Fruit fly (Drosophila melanogaster) whole organism, wandering third instar larva: ENCODE measurements around the gene rgn.

ENCODE experiments used
- Abd-B ChIP-seq: fragments of >200 bp; optimal IDR thresholded peaks from 2 replicates; lab custom pipeline; 2017; ENCODE audit warnings: missing biosample characterization, missing genetic modification characterization
- CG32264 ChIP-seq: fragments of 200-800 bp; sonication (Bioruptor generic); optimal IDR thresholded peaks from 2 replicates; lab custom pipeline; 2016; ENCODE audit warnings: missing biosample characterization, missing genetic modification characterization
- CG9705 ChIP-seq: fragments of 200-800 bp; sonication (Bioruptor generic); optimal IDR thresholded peaks from 2 replicates; lab custom pipeline; 2018; ENCODE audit warnings: missing biosample characterization, mild to moderate bottlenecking, missing genetic modification characterization
- CrebA ChIP-seq: fragments of 200-800 bp; sonication (Bioruptor generic); optimal IDR thresholded peaks from 2 replicates; lab custom pipeline; 2016; ENCODE audit warnings: missing biosample characterization, mild to moderate bottlenecking, missing genetic modification characterization, borderline replicate concordance
- Dfd ChIP-seq: fragments of >200 bp; optimal IDR thresholded peaks from 2 replicates; lab custom pipeline; 2017; ENCODE audit warnings: missing biosample characterization, missing genetic modification characterization
- Dif ChIP-seq: fragments of 200-275, 200-300 bp; sonication (Bioruptor generic); optimal IDR thresholded peaks from 2 replicates; lab custom pipeline; 2018; ENCODE audit warnings: missing biosample characterization, missing genetic modification characterization; ENCODE audit not compliant: partially characterized antibody
- GATAd ChIP-seq: sonication (Bioruptor generic); optimal IDR thresholded peaks from 2 replicates; lab custom pipeline; 2016; ENCODE audit warnings: missing biosample characterization, missing genetic modification characterization
- HLH106 ChIP-seq: fragments of 200-800 bp; optimal IDR thresholded peaks from 3 replicates; lab custom pipeline; 2019; ENCODE audit warnings: missing biosample characterization, mild to moderate bottlenecking, missing genetic modification characterization, moderate library complexity
- Hnf4 ChIP-seq: fragments of 200-800 bp; sonication (Bioruptor generic); optimal IDR thresholded peaks from 2 replicates; lab custom pipeline; 2016; ENCODE audit warnings: missing biosample characterization, mild to moderate bottlenecking, missing genetic modification characterization
- Hr78 ChIP-seq: fragments of >200 bp; optimal IDR thresholded peaks from 2 replicates; lab custom pipeline; 2017; ENCODE audit warnings: missing biosample characterization, missing genetic modification characterization
- Hr83 ChIP-seq: fragments of 200-300 bp; sonication (Bioruptor generic); optimal IDR thresholded peaks from 2 replicates; lab custom pipeline; 2016; ENCODE audit warnings: missing biosample characterization, mild to moderate bottlenecking, missing genetic modification characterization, moderate library complexity; ENCODE audit not compliant: poor library complexity, severe bottlenecking
- Jra ChIP-seq: sonication (Bioruptor generic); optimal IDR thresholded peaks from 2 replicates; lab custom pipeline; 2016; ENCODE audit warnings: missing biosample characterization, missing genetic modification characterization
- Mio ChIP-seq: sonication (Bioruptor generic); optimal IDR thresholded peaks from 2 replicates; lab custom pipeline; 2016; ENCODE audit warnings: missing biosample characterization, missing genetic modification characterization
- Myc ChIP-seq: fragments of >200 bp; optimal IDR thresholded peaks from 2 replicates; lab custom pipeline; 2017
- N ChIP-seq: fragments of >200 bp; optimal IDR thresholded peaks from 2 replicates; lab custom pipeline; 2018; ENCODE audit warnings: missing biosample characterization, missing external identifiers, missing genetic modification characterization
- OdsH ChIP-seq: fragments of 200-800 bp; sonication (Bioruptor generic); optimal IDR thresholded peaks from 2 replicates; lab custom pipeline; 2016; ENCODE audit warnings: missing biosample characterization, mild to moderate bottlenecking, missing genetic modification characterization
- Rel ChIP-seq, 2 experiments: fragments of 200-800 bp; sonication (Bioruptor generic) in 1 of 2; optimal IDR thresholded peaks; 2 replicates in 1 of 2; 3 replicates in 1 of 2; lab custom pipeline; 2016 to 2019; ENCODE audit warnings: mild to moderate bottlenecking in 2 of 2, missing biosample characterization in 2 of 2, missing genetic modification characterization in 2 of 2, moderate library complexity in 1 of 2
- Sp1 ChIP-seq: fragments of 200-800 bp; sonication (Bioruptor generic); optimal IDR thresholded peaks from 3 replicates; lab custom pipeline; 2019; ENCODE audit warnings: missing biosample characterization, mild to moderate bottlenecking, missing genetic modification characterization, moderate library complexity
- Vsx2 ChIP-seq: fragments of 200-300, 225-300 bp; sonication (Bioruptor generic); optimal IDR thresholded peaks from 2 replicates; lab custom pipeline; 2018; ENCODE audit warnings: missing biosample characterization, missing genetic modification characterization; ENCODE audit not compliant: partially characterized antibody
- br ChIP-seq: fragments of 200-800 bp; sonication (Bioruptor generic); optimal IDR thresholded peaks from 2 replicates; lab custom pipeline; 2016; ENCODE audit warnings: missing biosample characterization, missing genetic modification characterization
- brk ChIP-seq: fragments of 200-800 bp; sonication (Bioruptor generic); optimal IDR thresholded peaks from 2 replicates; lab custom pipeline; 2016; ENCODE audit warnings: missing biosample characterization, mild to moderate bottlenecking, missing genetic modification characterization
- dl ChIP-seq, 2 experiments: fragments of 175-275, 200-275 bp in 1 of 2; fragments of 200-275 bp in 1 of 2; sonication (Bioruptor generic); optimal IDR thresholded peaks; lab custom pipeline; 2018; ENCODE audit warnings: mild to moderate bottlenecking in 2 of 2, missing biosample characterization in 2 of 2, missing genetic modification characterization in 2 of 2, moderate library complexity in 2 of 2; ENCODE audit not compliant: partially characterized antibody in 2 of 2, insufficient read depth in 1 of 2
- dmrt93B ChIP-seq: fragments of 200-800 bp; sonication (Bioruptor generic); optimal IDR thresholded peaks from 2 replicates; lab custom pipeline; 2018; ENCODE audit warnings: missing biosample characterization, mild to moderate bottlenecking, missing genetic modification characterization
- dsf ChIP-seq: sonication (Bioruptor generic); optimal IDR thresholded peaks from 2 replicates; lab custom pipeline; 2016; ENCODE audit warnings: missing biosample characterization, missing genetic modification characterization, borderline replicate concordance
- ey ChIP-seq: fragments of 200-800 bp; sonication (Bioruptor generic); optimal IDR thresholded peaks from 2 replicates; lab custom pipeline; 2016; ENCODE audit warnings: missing biosample characterization, missing genetic modification characterization
- foxo ChIP-seq, 2 experiments: fragments of 200-800 bp; sonication (Bioruptor generic); optimal IDR thresholded peaks; 2 replicates in 1 of 2; 3 replicates in 1 of 2; lab custom pipeline; 2016 to 2017; ENCODE audit warnings: missing biosample characterization in 2 of 2, missing genetic modification characterization in 2 of 2
- fru ChIP-seq: fragments of 200-800 bp; sonication (Bioruptor generic); optimal IDR thresholded peaks from 3 replicates; lab custom pipeline; 2016; ENCODE audit warnings: missing biosample characterization, mild to moderate bottlenecking, missing genetic modification characterization
- h ChIP-seq: fragments of 200-800 bp; sonication (Bioruptor generic); optimal IDR thresholded peaks from 3 replicates; lab custom pipeline; 2016; ENCODE audit warnings: missing biosample characterization, mild to moderate bottlenecking, missing genetic modification characterization
- jim ChIP-seq: fragments of 175-275, 200-325 bp; sonication (Bioruptor generic); optimal IDR thresholded peaks from 2 replicates; lab custom pipeline; 2016; ENCODE audit warnings: missing biosample characterization, mild to moderate bottlenecking, missing genetic modification characterization
- lola ChIP-seq: fragments of >200 bp; optimal IDR thresholded peaks from 2 replicates; lab custom pipeline; 2017; ENCODE audit warnings: missing biosample characterization, missing genetic modification characterization
- pan ChIP-seq: fragments of >200 bp; optimal IDR thresholded peaks from 2 replicates; lab custom pipeline; 2017
- psq ChIP-seq: fragments of 200-800 bp; sonication (Bioruptor generic); optimal IDR thresholded peaks from 3 replicates; lab custom pipeline; 2017; ENCODE audit warnings: missing biosample characterization, mild to moderate bottlenecking, missing genetic modification characterization, moderate library complexity
- rgr ChIP-seq: fragments of 200-800 bp; sonication (Bioruptor generic); optimal IDR thresholded peaks from 3 replicates; lab custom pipeline; 2016; ENCODE audit warnings: missing biosample characterization, mild to moderate bottlenecking, missing genetic modification characterization
- sage ChIP-seq: fragments of 200-800 bp; sonication (Bioruptor generic); optimal IDR thresholded peaks from 2 replicates; lab custom pipeline; 2016; ENCODE audit warnings: missing biosample characterization, mild to moderate bottlenecking, missing genetic modification characterization
- tai ChIP-seq: sonication (Bioruptor generic); optimal IDR thresholded peaks from 2 replicates; lab custom pipeline; 2016; ENCODE audit warnings: missing biosample characterization, missing genetic modification characterization
- usp ChIP-seq: fragments of >200 bp; optimal IDR thresholded peaks from 2 replicates; lab custom pipeline; 2017; ENCODE audit warnings: missing biosample characterization, missing genetic modification characterization
- woc ChIP-seq: sonication (Bioruptor generic); optimal IDR thresholded peaks from 2 replicates; lab custom pipeline; 2016; ENCODE audit warnings: missing biosample characterization, mild to moderate bottlenecking, missing genetic modification characterization

rgn gene

DNA sequence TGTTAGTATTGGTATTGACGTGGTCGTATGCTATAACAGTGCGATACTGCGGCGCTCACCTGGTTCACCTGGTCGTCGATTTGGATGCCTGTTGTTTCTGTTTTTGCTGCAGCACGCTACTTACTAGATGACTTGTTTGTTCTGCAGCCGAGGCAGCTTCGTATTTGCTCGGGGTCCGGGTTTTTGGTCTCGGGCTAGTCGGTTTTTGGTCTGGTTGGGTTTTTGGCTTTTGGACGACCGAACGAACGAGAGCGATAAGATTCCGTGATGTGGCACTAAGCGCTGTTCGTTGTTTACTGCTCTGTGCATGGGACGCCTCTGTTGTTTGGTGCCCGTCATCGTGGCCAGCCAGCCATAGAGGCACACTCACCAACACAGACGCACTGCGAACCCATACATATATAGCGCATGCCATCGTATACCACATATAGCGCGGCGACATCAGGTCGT, 33.3 kb upstream of the rgn start, which contains the start of gene ebd2:
ebd2 (minus strand) TSS at position 306 of the 450 bp plus-strand sequence.
- TF ChIP-seq sage (GFP tag; lab: Kevin White, UChicago), result no peak
- peak; percentile 30 for TF ChIP-seq Jra
- peak; percentile 6 for TF ChIP-seq br (GFP tag; lab: Kevin White, UChicago)
- peak; percentile 76 for TF ChIP-seq CrebA (GFP tag; lab: Kevin White, UChicago)
- no peak for TF ChIP-seq CG9705
- no peak for TF ChIP-seq Mio (GFP tag; lab: Kevin White, UChicago)
- no peak for TF ChIP-seq dmrt93B
- TF ChIP-seq tai (GFP tag; lab: Kevin White, UChicago), result no peak
- TF ChIP-seq foxo (GFP tag; optimal IDR thresholded peaks at IDR 0.05; lab: Kevin White, UChicago), result peak in 1 of 2 experiments; percentile 2
- TF ChIP-seq pan, result no peak
- TF ChIP-seq HLH106 (tag; lab: Kevin White, UChicago), result no peak
- no peak for TF ChIP-seq Hnf4 (GFP tag; lab: Kevin White, UChicago)
- TF ChIP-seq N (GFP tag; lab: Kevin White, UChicago), result no peak
- TF ChIP-seq Hr78, result no peak
- no peak for TF ChIP-seq usp
- no peak for TF ChIP-seq ey
- TF ChIP-seq Rel (GFP tag; optimal IDR thresholded peaks at IDR 0.05; lab: Kevin White, UChicago), result peak; percentile 9
- TF ChIP-seq Rel (tag; optimal IDR thresholded peaks at IDR 0.05; lab: Kevin White, UChicago), result no peak
- no peak for TF ChIP-seq Vsx2 (GFP tag; lab: Kevin White, UChicago)
- TF ChIP-seq dl (GFP tag; optimal IDR thresholded peaks at IDR 0.05; lab: Kevin White, UChicago; ENCODE audit: insufficient read depth in 1 of 2, partially characterized antibody in 2 of 2), result no peak
- TF ChIP-seq psq (GFP tag; lab: Kevin White, UChicago), result peak; percentile 32
- peak; percentile 58 for TF ChIP-seq h (GFP tag; lab: Kevin White, UChicago)
- peak; percentile 49 for TF ChIP-seq fru (GFP tag; lab: Kevin White, UChicago)
- no peak for TF ChIP-seq rgr
- TF ChIP-seq Dif, result no peak
- TF ChIP-seq dsf (GFP tag; lab: Kevin White, UChicago), result no peak
- no peak for TF ChIP-seq CG32264
- no peak for TF ChIP-seq brk
- TF ChIP-seq jim (GFP tag; lab: Kevin White, UChicago), result no peak
- no peak for TF ChIP-seq woc
- TF ChIP-seq Hr83 (GFP tag; lab: Kevin White, UChicago), result peak; percentile 72
- peak; percentile 34 for TF ChIP-seq OdsH (GFP tag; lab: Kevin White, UChicago)
- TF ChIP-seq, all 38 proteins: peak for 10

dm6 chr3L:21356395-21356794, 25.9 kb upstream of the rgn start, which contains the start of gene CG12971:
CG12971 (minus strand) TSS chr3L:21356495.
- TF ChIP-seq brk, result no peak
- TF ChIP-seq Sp1 (GFP tag; lab: Kevin White, UChicago), result no peak
- no peak for TF ChIP-seq foxo (GFP tag; optimal IDR thresholded peaks at IDR 0.05; lab: Kevin White, UChicago)
- TF ChIP-seq GATAd, result no peak
- no peak for TF ChIP-seq Jra
- no peak for TF ChIP-seq Hr83 (GFP tag; lab: Kevin White, UChicago)
- TF ChIP-seq Myc, result no peak
- no peak for TF ChIP-seq psq (GFP tag; lab: Kevin White, UChicago)
- TF ChIP-seq Hr78, result no peak
- TF ChIP-seq HLH106 (tag; lab: Kevin White, UChicago), result no peak
- no peak for TF ChIP-seq br (GFP tag; lab: Kevin White, UChicago)
- no peak for TF ChIP-seq Dfd (GFP tag; lab: Kevin White, UChicago)
- no peak for TF ChIP-seq Vsx2 (GFP tag; lab: Kevin White, UChicago)
- no peak for TF ChIP-seq lola (GFP tag; lab: Kevin White, UChicago)

dm6 chr3L:21357383-21357782, 24.9 kb upstream of the rgn start, which contains the start of gene CG32437:
CG32437 (plus strand) TSS chr3L:21357683.
- TF ChIP-seq Abd-B (GFP tag; lab: Kevin White, UChicago), result no peak
- no peak for TF ChIP-seq psq (GFP tag; lab: Kevin White, UChicago)
- TF ChIP-seq dsf (GFP tag; lab: Kevin White, UChicago), result no peak
- TF ChIP-seq Hr78, result no peak
- TF ChIP-seq Dfd (GFP tag; lab: Kevin White, UChicago), result no peak
- no peak for TF ChIP-seq pan
